Fruit fly (Drosophila melanogaster) whole organism, embryonic: Measurements from ENCODE around the gene CG15772.

ENCODE experiments used
- Adf1 ChIP-seq: fragments of 200-800 bp; sonication (Bioruptor generic); IDR thresholded peaks from 2 replicates; pipeline ENCODE4 v1.3.6; 2022; ENCODE audit warnings: missing biosample characterization, missing genetic modification characterization
- CG11247 ChIP-seq: fragments of 200-800 bp; sonication (Bioruptor generic); IDR thresholded peaks from 2 replicates; pipeline ENCODE4 v1.3.6; 2022; ENCODE audit warnings: missing biosample characterization, missing genetic modification characterization
- CG11695 ChIP-seq: fragments of 200-800 bp; sonication (Bioruptor generic); IDR thresholded peaks from 3 replicates; pipeline ENCODE4 v1.3.6; 2022; ENCODE audit warnings: missing biosample characterization, missing genetic modification characterization
- CG11723 ChIP-seq: fragments of 200-800 bp; sonication (Bioruptor generic); optimal IDR thresholded peaks from 2 replicates; lab custom pipeline; 2017; ENCODE audit warnings: missing biosample characterization, mild to moderate bottlenecking, missing genetic modification characterization
- CG12071 ChIP-seq: fragments of 200-800 bp; sonication (Bioruptor generic); optimal IDR thresholded peaks from 3 replicates; lab custom pipeline; 2018; ENCODE audit warnings: missing biosample characterization, mild to moderate bottlenecking, missing genetic modification characterization
- CG12659 ChIP-seq: fragments of 200-800 bp; sonication (Bioruptor generic); optimal IDR thresholded peaks from 3 replicates; lab custom pipeline; 2017; ENCODE audit warnings: mild to moderate bottlenecking, missing biosample characterization, missing genetic modification reagents, missing genetic modification characterization
- CG12769 ChIP-seq: fragments of 200-800 bp; sonication (Bioruptor generic); optimal IDR thresholded peaks from 2 replicates; lab custom pipeline; 2019; ENCODE audit warnings: missing biosample characterization, mild to moderate bottlenecking, missing genetic modification characterization, moderate library complexity
- CG13624 ChIP-seq: fragments of 200-800 bp; sonication (Bioruptor generic); optimal IDR thresholded peaks from 2 replicates; lab custom pipeline; 2016; ENCODE audit warnings: missing biosample characterization, missing genetic modification characterization
- CG14667 ChIP-seq: fragments of 200-800 bp; sonication (Bioruptor generic); IDR thresholded peaks from 2 replicates; pipeline ENCODE4 v1.3.6; 2022; ENCODE audit warnings: missing biosample characterization, missing genetic modification characterization
- CG14860 ChIP-seq: fragments of 200-800 bp; sonication (Bioruptor generic); IDR thresholded peaks from 3 replicates; pipeline ENCODE4 v1.3.6; 2022; ENCODE audit warnings: missing biosample characterization, missing genetic modification characterization; ENCODE audit not compliant: partially characterized antibody
- CG15073 ChIP-seq: fragments of 200-800 bp; sonication (Bioruptor generic); optimal IDR thresholded peaks from 2 replicates; lab custom pipeline; 2016; ENCODE audit warnings: missing biosample characterization, missing genetic modification characterization
- CG15696 ChIP-seq: fragments of 200-800 bp; sonication (Bioruptor generic); optimal IDR thresholded peaks from 2 replicates; lab custom pipeline; 2019; ENCODE audit warnings: missing biosample characterization, mild to moderate bottlenecking, missing genetic modification characterization, moderate library complexity
- CG17186 ChIP-seq: fragments of 200-800 bp; sonication (Bioruptor generic); optimal IDR thresholded peaks from 3 replicates; lab custom pipeline; 2017; ENCODE audit warnings: missing biosample characterization, missing genetic modification reagents, missing genetic modification characterization
- CG2129 ChIP-seq: fragments of 200-800 bp; sonication (Bioruptor generic); IDR thresholded peaks from 2 replicates; pipeline ENCODE4 v1.3.6; 2022; ENCODE audit warnings: missing biosample characterization, missing genetic modification characterization; ENCODE audit not compliant: partially characterized antibody
- CG34224 ChIP-seq: fragments of 200-800 bp; sonication (Bioruptor generic); IDR thresholded peaks from 3 replicates; pipeline ENCODE4 v1.3.6; 2022; ENCODE audit warnings: missing biosample characterization, missing genetic modification characterization; ENCODE audit not compliant: partially characterized antibody
- CG3838 ChIP-seq: fragments of 200-800 bp; sonication (Bioruptor generic); optimal IDR thresholded peaks from 3 replicates; lab custom pipeline; 2016; ENCODE audit warnings: missing biosample characterization, missing genetic modification characterization
- CG42726 ChIP-seq: fragments of 200-800 bp; sonication (Bioruptor generic); IDR thresholded peaks from 2 replicates; pipeline ENCODE4 v1.3.6; 2022; ENCODE audit warnings: missing biosample characterization, missing genetic modification characterization; ENCODE audit not compliant: partially characterized antibody
- CG43689 ChIP-seq: fragments of 200-800 bp; sonication (Bioruptor generic); IDR thresholded peaks from 2 replicates; pipeline ENCODE4 v1.3.6; 2022; ENCODE audit warnings: missing biosample characterization, missing genetic modification characterization
- CG6654 ChIP-seq: fragments of 200-800 bp; sonication (Bioruptor generic); optimal IDR thresholded peaks from 2 replicates; lab custom pipeline; 2017; ENCODE audit warnings: missing biosample characterization, mild to moderate bottlenecking, missing genetic modification characterization
- CG6765 ChIP-seq: fragments of 200-800 bp; sonication (Bioruptor generic); optimal IDR thresholded peaks from 3 replicates; lab custom pipeline; 2017; ENCODE audit warnings: missing biosample characterization, mild to moderate bottlenecking, missing genetic modification characterization
- CG9215 ChIP-seq: fragments of 200-800 bp; sonication (Bioruptor generic); IDR thresholded peaks from 2 replicates; pipeline ENCODE4 v1.3.6; 2022; ENCODE audit warnings: missing biosample characterization, missing genetic modification characterization
- Chrac-16 ChIP-seq: fragments of 200-800 bp; sonication (Bioruptor generic); optimal IDR thresholded peaks from 3 replicates; lab custom pipeline; 2016; ENCODE audit warnings: missing biosample characterization, missing genetic modification characterization
- Dll ChIP-seq: fragments of 200-800 bp; sonication (Bioruptor generic); IDR thresholded peaks from 4 replicates; pipeline ENCODE4 v1.3.6; 2022; ENCODE audit warnings: missing biosample characterization, missing genetic modification characterization; ENCODE audit not compliant: partially characterized antibody
- Doc3 ChIP-seq: fragments of 200-800 bp; sonication (Bioruptor generic); IDR thresholded peaks from 3 replicates; pipeline ENCODE4 v1.3.6; 2022; ENCODE audit warnings: missing biosample characterization, missing genetic modification characterization; ENCODE audit not compliant: partially characterized antibody
- Fer2 ChIP-seq: fragments of 200-800 bp; sonication (Bioruptor generic); optimal IDR thresholded peaks from 2 replicates; lab custom pipeline; 2018; ENCODE audit warnings: missing biosample characterization, mild to moderate bottlenecking, missing genetic modification characterization, moderate library complexity
- H15 ChIP-seq: fragments of 200-800 bp; sonication (Bioruptor generic); IDR thresholded peaks from 3 replicates; pipeline ENCODE4 v1.3.6; 2022; ENCODE audit warnings: missing biosample characterization, missing genetic modification characterization
- Hr3 ChIP-seq: fragments of 200-800 bp; sonication (Bioruptor generic); optimal IDR thresholded peaks from 3 replicates; lab custom pipeline; 2016; ENCODE audit warnings: missing biosample characterization, missing genetic modification characterization
- Neu2 ChIP-seq: fragments of 200-800 bp; sonication (Bioruptor generic); optimal IDR thresholded peaks from 3 replicates; lab custom pipeline; 2016; ENCODE audit warnings: missing biosample characterization, missing genetic modification characterization, borderline replicate concordance
- Ravus ChIP-seq: fragments of 200-800 bp; sonication (Bioruptor generic); IDR thresholded peaks from 2 replicates; pipeline ENCODE4 v1.3.6; 2022; ENCODE audit warnings: missing biosample characterization, missing genetic modification characterization
- aop ChIP-seq: fragments of 200-800 bp; sonication (Bioruptor generic); IDR thresholded peaks from 2 replicates; pipeline ENCODE4 v1.3.6; 2022; ENCODE audit warnings: missing biosample characterization, missing genetic modification characterization
- ase ChIP-seq: fragments of 200-800 bp; sonication (Bioruptor generic); IDR thresholded peaks from 3 replicates; pipeline ENCODE4 v1.3.6; 2022; ENCODE audit warnings: missing biosample characterization, missing genetic modification characterization
- bcd ChIP-seq: fragments of 200-800 bp; sonication (Bioruptor generic); optimal IDR thresholded peaks from 2 replicates; lab custom pipeline; 2017; ENCODE audit warnings: missing biosample characterization, mild to moderate bottlenecking, missing genetic modification characterization
- bigmax ChIP-seq: fragments of 200-800 bp; sonication (Bioruptor generic); optimal IDR thresholded peaks from 2 replicates; lab custom pipeline; 2018; ENCODE audit warnings: missing biosample characterization, mild to moderate bottlenecking, missing genetic modification characterization
- bowl ChIP-seq: fragments of 200-800 bp; sonication (Bioruptor generic); IDR thresholded peaks from 2 replicates; pipeline ENCODE4 v1.3.6; 2022; ENCODE audit warnings: missing biosample characterization, missing genetic modification characterization
- br ChIP-seq: fragments of >200 bp; optimal IDR thresholded peaks from 2 replicates; lab custom pipeline; 2017
- caup ChIP-seq: fragments of 200-800 bp; sonication (Bioruptor generic); optimal IDR thresholded peaks from 3 replicates; lab custom pipeline; 2017; ENCODE audit warnings: missing biosample characterization, mild to moderate bottlenecking, missing genetic modification characterization, moderate library complexity; ENCODE audit not compliant: severe bottlenecking
- chif ChIP-seq, 2 experiments: fragments of 200-800 bp; sonication (Bioruptor generic); optimal IDR thresholded peaks; 3 replicates each; lab custom pipeline; 2016; ENCODE audit warnings: missing biosample characterization in 2 of 2, missing genetic modification characterization in 2 of 2
- crc ChIP-seq: fragments of 200-800 bp; sonication (Bioruptor generic); optimal IDR thresholded peaks from 2 replicates; lab custom pipeline; 2016; ENCODE audit warnings: missing biosample characterization, missing genetic modification characterization
- fu2 ChIP-seq: fragments of 200-800 bp; sonication (Bioruptor generic); optimal IDR thresholded peaks from 2 replicates; lab custom pipeline; 2016; ENCODE audit warnings: missing biosample characterization, missing genetic modification characterization
- gsb-n ChIP-seq: fragments of 200-800 bp; sonication (Bioruptor generic); optimal IDR thresholded peaks from 3 replicates; lab custom pipeline; 2018; ENCODE audit warnings: missing biosample characterization, mild to moderate bottlenecking, missing genetic modification characterization
- h ChIP-seq: fragments of >200 bp; optimal IDR thresholded peaks from 2 replicates; lab custom pipeline; 2017
- insv ChIP-seq, 2 experiments: fragments of 200-800 bp; sonication (Bioruptor generic); optimal IDR thresholded peaks; 3 replicates each; lab custom pipeline; 2016 to 2018; ENCODE audit warnings: missing biosample characterization in 2 of 2, missing genetic modification characterization in 2 of 2
- mirr ChIP-seq: fragments of 200-800 bp; sonication (Bioruptor generic); optimal IDR thresholded peaks from 3 replicates; lab custom pipeline; 2018; ENCODE audit warnings: missing biosample characterization, mild to moderate bottlenecking, missing genetic modification characterization
- nerfin-1 ChIP-seq: fragments of 200-800 bp; sonication (Bioruptor generic); optimal IDR thresholded peaks from 3 replicates; lab custom pipeline; 2019; ENCODE audit warnings: missing biosample characterization, mild to moderate bottlenecking, missing genetic modification characterization, moderate library complexity
- nerfin-2 ChIP-seq: fragments of 200-800 bp; sonication (Bioruptor generic); IDR thresholded peaks from 2 replicates; pipeline ENCODE4 v1.3.6; 2022; ENCODE audit warnings: missing biosample characterization, missing genetic modification characterization; ENCODE audit not compliant: partially characterized antibody
- sens-2 ChIP-seq: fragments of 200-800 bp; sonication (Bioruptor generic); IDR thresholded peaks from 2 replicates; pipeline ENCODE4 v1.3.6; 2022; ENCODE audit warnings: missing biosample characterization, missing genetic modification characterization
- slbo ChIP-seq: fragments of 200-800 bp; sonication (Bioruptor generic); IDR thresholded peaks from 2 replicates; pipeline ENCODE4 v1.3.6; 2022; ENCODE audit warnings: missing biosample characterization, missing genetic modification characterization
- sob ChIP-seq: fragments of 200-800 bp; sonication (Bioruptor generic); IDR thresholded peaks from 2 replicates; pipeline ENCODE4 v1.3.6; 2022; ENCODE audit warnings: missing biosample characterization, missing genetic modification characterization
- sqz ChIP-seq: fragments of 200-800 bp; sonication (Bioruptor generic); optimal IDR thresholded peaks from 3 replicates; lab custom pipeline; 2018; ENCODE audit warnings: missing biosample characterization, mild to moderate bottlenecking, missing genetic modification characterization
- zen2 ChIP-seq: fragments of 200-800 bp; sonication (Bioruptor generic); IDR thresholded peaks from 3 replicates; pipeline ENCODE4 v1.3.6; 2022; ENCODE audit warnings: missing biosample characterization, missing genetic modification characterization; ENCODE audit not compliant: partially characterized antibody

Gene CG15772

DNA sequence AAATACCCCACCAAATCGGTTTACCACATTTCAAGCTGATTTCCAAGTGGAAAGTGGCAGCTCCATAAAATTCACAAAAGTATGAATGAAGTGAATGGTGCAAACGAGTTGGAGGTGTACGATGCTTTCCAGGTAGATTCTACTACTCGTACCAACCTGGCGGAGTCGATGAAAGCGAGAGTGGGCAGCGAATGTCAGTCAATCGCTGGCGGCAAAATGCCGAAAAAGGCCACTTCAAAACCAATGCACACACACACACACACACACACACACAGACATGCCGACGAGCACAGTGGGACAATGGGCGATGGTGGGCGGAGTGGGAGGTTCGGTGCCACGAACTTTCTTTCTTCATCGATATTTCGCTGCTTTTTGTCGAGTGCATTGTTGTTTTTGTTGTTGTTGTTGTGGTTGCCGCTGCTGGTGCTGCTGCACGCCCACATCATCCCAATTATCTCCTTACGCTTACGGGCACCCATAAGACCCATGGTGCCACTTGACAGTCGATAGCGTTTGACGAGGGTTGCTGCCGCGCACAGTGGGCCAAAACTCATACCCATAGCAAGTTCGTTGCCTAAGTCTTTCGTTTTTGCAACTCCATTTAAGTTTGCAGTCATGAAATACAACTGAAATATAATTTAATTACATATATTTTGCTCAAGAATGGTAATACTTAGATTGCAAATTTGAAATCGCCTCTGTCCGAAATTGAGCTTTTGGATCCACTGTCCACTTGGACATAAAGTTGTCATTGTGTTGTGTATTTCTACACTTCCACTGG lies 31.4 kb downstream of the CG15772 start (continued):
- TF ChIP-seq zen2 (GFP tag; lab: Robert Waterston, UW): no peak
- no peak for TF ChIP-seq Doc3 (GFP tag; lab: Robert Waterston, UW)
- no peak for TF ChIP-seq mirr
- no peak for TF ChIP-seq h
- no peak for TF ChIP-seq CG11723 (GFP tag; lab: Kevin White, UChicago)
- TF ChIP-seq slbo (GFP tag; lab: Robert Waterston, UW): no peak
- TF ChIP-seq insv (GFP tag; optimal IDR thresholded peaks at IDR 0.05; lab: Kevin White, UChicago): no peak
- TF ChIP-seq nerfin-2 (GFP tag; lab: Robert Waterston, UW): no peak
- TF ChIP-seq CG11695: peak; percentile 15; the same call in 1 of the 3 replicates
- no peak for TF ChIP-seq CG3838 (GFP tag; lab: Kevin White, UChicago)
- no peak for TF ChIP-seq bigmax (GFP tag; lab: Kevin White, UChicago)
- TF ChIP-seq chif (GFP tag; optimal IDR thresholded peaks at IDR 0.05; lab: Kevin White, UChicago): peak in 1 of 2 experiments; percentile 24
- TF ChIP-seq CG43689: no peak
- TF ChIP-seq CG14667: no peak
- 0 out of 3 replicates have a peak, but pooled peaks have one; percentile 56 for TF ChIP-seq H15 (GFP tag; lab: Robert Waterston, UW)
- TF ChIP-seq aop (GFP tag; lab: Robert Waterston, UW): no peak
- no peak for TF ChIP-seq CG34224 (GFP tag; lab: Robert Waterston, UW)
- peak; percentile 54; the same call in 1 of the 2 replicates for TF ChIP-seq sens-2 (GFP tag; lab: Robert Waterston, UW)
- TF ChIP-seq sqz (GFP tag; lab: Kevin White, UChicago): no peak
- peak; percentile 34 for TF ChIP-seq gsb-n
- no peak for TF ChIP-seq fu2
- TF ChIP-seq bowl: no peak
- TF ChIP-seq CG14860 (GFP tag; lab: Robert Waterston, UW): no peak
- no peak for TF ChIP-seq br (lab: Kevin White, UChicago)
- no peak for TF ChIP-seq CG2129
- no peak for TF ChIP-seq CG12769 (tag; lab: Kevin White, UChicago)
- no peak for TF ChIP-seq Adf1
- TF ChIP-seq Dll (GFP tag; lab: Robert Waterston, UW): no peak
- no peak for TF ChIP-seq CG9215 (GFP tag; lab: Robert Waterston, UW)
- no peak for TF ChIP-seq Neu2 (GFP tag; lab: Kevin White, UChicago)
- TF ChIP-seq Hr3: no peak
- TF ChIP-seq CG42726 (GFP tag; lab: Robert Waterston, UW): no peak
- peak; percentile 18 for TF ChIP-seq bcd
- TF ChIP-seq CG15073 (GFP tag; lab: Kevin White, UChicago): no peak
- TF ChIP-seq ase: 0 out of 3 replicates have a peak, but pooled peaks have one; percentile 28
- TF ChIP-seq nerfin-1 (tag; lab: Kevin White, UChicago): peak; percentile 20
- no peak for TF ChIP-seq CG15696 (tag; lab: Kevin White, UChicago)
- peak; percentile 22 for TF ChIP-seq CG12071 (GFP tag; lab: Kevin White, UChicago)
- TF ChIP-seq CG6654 (GFP tag; lab: Kevin White, UChicago): no peak
- TF ChIP-seq Fer2: no peak
- no peak for TF ChIP-seq CG6765 (GFP tag; lab: Kevin White, UChicago)
- no peak for TF ChIP-seq Ravus (GFP tag; lab: Robert Waterston, UW)
- no peak for TF ChIP-seq crc (GFP tag; lab: Kevin White, UChicago)
- TF ChIP-seq CG12659 (GFP tag; lab: Kevin White, UChicago): peak; percentile 14
- TF ChIP-seq Chrac-16: peak; percentile 27
- TF ChIP-seq caup: no peak
- no peak for TF ChIP-seq CG17186 (GFP tag; lab: Kevin White, UChicago)
- no peak for TF ChIP-seq CG13624 (GFP tag; lab: Kevin White, UChicago)
- TF ChIP-seq CG11247 (GFP tag; lab: Robert Waterston, UW): peak; percentile 53
- no peak for TF ChIP-seq sob (GFP tag; lab: Robert Waterston, UW)
